Worm (Caenorhabditis elegans) whole organism, L3 larva: ENCODE data around the gene srg-62.

ENCODE experiments used
- R02D3.7 ChIP-seq: fragments of 150-350 bp; optimal IDR thresholded peaks from 2 replicates; lab custom pipeline; 2014; ENCODE audit warnings: missing biosample characterization, missing genetic modification characterization
- ZK546.5 ChIP-seq: sonication (generic microtip); optimal IDR thresholded peaks from 2 replicates; lab custom pipeline; 2017; ENCODE audit warnings: missing biosample characterization, missing genetic modification characterization
- aly-2 ChIP-seq: fragments of 150-350 bp; optimal IDR thresholded peaks from 2 replicates; lab custom pipeline; 2014; ENCODE audit warnings: missing biosample characterization, missing genetic modification characterization
- ama-1 ChIP-seq: fragments of 150-350 bp; optimal IDR thresholded peaks from 2 replicates; lab custom pipeline; 2018
- ceh-16 ChIP-seq: sonication (generic microtip); optimal IDR thresholded peaks from 2 replicates; lab custom pipeline; 2017; ENCODE audit warnings: missing biosample characterization, missing genetic modification characterization
- ceh-28 ChIP-seq: fragments of 150-350 bp; optimal IDR thresholded peaks from 2 replicates; lab custom pipeline; 2014; ENCODE audit warnings: missing biosample characterization, missing genetic modification reagents, missing genetic modification characterization
- ceh-82 ChIP-seq: fragments of 150-350 bp; optimal IDR thresholded peaks from 2 replicates; lab custom pipeline; 2014; ENCODE audit warnings: missing biosample characterization, missing genetic modification characterization
- ceh-9 ChIP-seq: sonication (generic microtip); optimal IDR thresholded peaks from 2 replicates; lab custom pipeline; 2018; ENCODE audit warnings: missing biosample characterization, missing genetic modification characterization
- daf-12 ChIP-seq: fragments of 150-350 bp; optimal IDR thresholded peaks from 2 replicates; lab custom pipeline; 2014; ENCODE audit warnings: missing biosample characterization, missing genetic modification reagents, missing genetic modification characterization
- egl-5 ChIP-seq: fragments of 150-350 bp; optimal IDR thresholded peaks from 2 replicates; lab custom pipeline; 2017; ENCODE audit warnings: missing biosample characterization, missing genetic modification reagents, missing genetic modification characterization, inconsistent platforms
- elt-1 ChIP-seq: fragments of 150-350 bp; optimal IDR thresholded peaks from 2 replicates; lab custom pipeline; 2014; ENCODE audit warnings: missing biosample characterization, missing genetic modification characterization
- elt-2 ChIP-seq: sonication (generic microtip); optimal IDR thresholded peaks from 2 replicates; lab custom pipeline; 2016; ENCODE audit warnings: missing genetic modification reagents, mild to moderate bottlenecking, missing genetic modification characterization, missing compliant biosample characterization
- elt-3 ChIP-seq, 3 experiments: fragments of 150-350 bp in 1 of 3; sonication (generic microtip) in 2 of 3; optimal IDR thresholded peaks; 2 replicates in 2 of 3; 4 replicates in 1 of 3; lab custom pipeline; 2014 to 2017; ENCODE audit warnings: missing biosample characterization in 3 of 3, missing genetic modification characterization in 3 of 3
- eor-1 ChIP-seq, 2 experiments: fragments of 150-350 bp; optimal IDR thresholded peaks; 2 replicates each; lab custom pipeline; 2014 to 2018; ENCODE audit warnings: missing biosample characterization in 2 of 2, missing genetic modification characterization in 2 of 2
- fkh-10 ChIP-seq: sonication (generic microtip); optimal IDR thresholded peaks from 2 replicates; lab custom pipeline; 2017; ENCODE audit warnings: missing biosample characterization, missing genetic modification reagents, missing genetic modification characterization
- fkh-2 ChIP-seq: fragments of 150-350 bp; optimal IDR thresholded peaks from 2 replicates; lab custom pipeline; 2014; ENCODE audit warnings: missing biosample characterization, missing genetic modification reagents, missing genetic modification characterization
- fos-1 ChIP-seq: fragments of 150-350 bp; optimal IDR thresholded peaks from 2 replicates; lab custom pipeline; 2014; ENCODE audit warnings: missing biosample characterization, missing genetic modification characterization
- hmg-11 ChIP-seq: sonication (generic microtip); optimal IDR thresholded peaks from 2 replicates; lab custom pipeline; 2016; ENCODE audit warnings: missing genetic modification characterization, missing compliant biosample characterization
- jun-1 ChIP-seq: fragments of 150-350 bp; optimal IDR thresholded peaks from 2 replicates; lab custom pipeline; 2014; ENCODE audit warnings: missing biosample characterization, missing genetic modification reagents, missing genetic modification characterization
- lin-39 ChIP-seq: fragments of 150-350 bp; optimal IDR thresholded peaks from 2 replicates; lab custom pipeline; 2018; ENCODE audit warnings: missing biosample characterization, missing genetic modification reagents, missing genetic modification characterization
- lsy-12 ChIP-seq: sonication (generic microtip); optimal IDR thresholded peaks from 2 replicates; lab custom pipeline; 2016; ENCODE audit warnings: mild to moderate bottlenecking, missing genetic modification characterization, missing compliant biosample characterization
- mml-1 ChIP-seq: fragments of 150-350 bp; sonication (generic microtip); optimal IDR thresholded peaks from 3 replicates; lab custom pipeline; 2014; ENCODE audit warnings: missing biosample characterization, missing genetic modification characterization
- nfya-1 ChIP-seq: sonication (generic microtip); optimal IDR thresholded peaks from 2 replicates; lab custom pipeline; 2017; ENCODE audit warnings: missing genetic modification characterization, mild to moderate bottlenecking, missing compliant biosample characterization, antibody characterized with exemption, moderate library complexity; ENCODE audit not compliant: insufficient read depth
- nhr-12 ChIP-seq: fragments of 150-350 bp; optimal IDR thresholded peaks from 2 replicates; lab custom pipeline; 2014; ENCODE audit warnings: missing biosample characterization, missing genetic modification characterization
- nhr-23 ChIP-seq: fragments of 150-350 bp; optimal IDR thresholded peaks from 2 replicates; lab custom pipeline; 2014; ENCODE audit warnings: missing biosample characterization, missing genetic modification reagents, missing genetic modification characterization
- nhr-237 ChIP-seq: fragments of 150-350 bp; optimal IDR thresholded peaks from 2 replicates; lab custom pipeline; 2014; ENCODE audit warnings: missing biosample characterization, missing genetic modification characterization
- nhr-25 ChIP-seq: sonication (generic microtip); optimal IDR thresholded peaks from 2 replicates; lab custom pipeline; 2017; ENCODE audit warnings: missing biosample characterization, missing genetic modification characterization
- nhr-28 ChIP-seq: fragments of 150-350 bp; optimal IDR thresholded peaks from 2 replicates; lab custom pipeline; 2014; ENCODE audit warnings: missing biosample characterization, missing genetic modification characterization
- nhr-43 ChIP-seq: sonication (generic microtip); optimal IDR thresholded peaks from 2 replicates; lab custom pipeline; 2016; ENCODE audit warnings: mild to moderate bottlenecking, missing genetic modification characterization, missing compliant biosample characterization; ENCODE audit not compliant: poor library complexity, severe bottlenecking
- nhr-67 ChIP-seq: fragments of 150-350 bp; optimal IDR thresholded peaks from 2 replicates; lab custom pipeline; 2014; ENCODE audit warnings: missing biosample characterization, missing genetic modification characterization
- nhr-76 ChIP-seq: fragments of 150-350 bp; sonication (generic microtip); optimal IDR thresholded peaks from 5 replicates; lab custom pipeline; 2014; ENCODE audit warnings: missing biosample characterization, missing genetic modification characterization
- nhr-77 ChIP-seq: fragments of 150-350 bp; optimal IDR thresholded peaks from 2 replicates; lab custom pipeline; 2014; ENCODE audit warnings: missing biosample characterization, missing genetic modification characterization
- pha-4 ChIP-seq: fragments of 150-350 bp; optimal IDR thresholded peaks from 2 replicates; lab custom pipeline; 2014; ENCODE audit warnings: missing biosample characterization, missing genetic modification reagents, missing genetic modification characterization
- pqm-1 ChIP-seq: fragments of 150-350 bp; optimal IDR thresholded peaks from 2 replicates; lab custom pipeline; 2017; ENCODE audit warnings: missing biosample characterization, missing genetic modification characterization, inconsistent platforms
- sea-2 ChIP-seq: fragments of 150-350 bp; sonication (generic microtip); optimal IDR thresholded peaks from 4 replicates; lab custom pipeline; 2014; ENCODE audit warnings: missing biosample characterization, missing genetic modification reagents, missing genetic modification characterization
- skn-1 ChIP-seq: fragments of 150-350 bp; optimal IDR thresholded peaks from 2 replicates; lab custom pipeline; 2014; ENCODE audit warnings: missing biosample characterization, missing genetic modification characterization
- snpc-4 ChIP-seq: fragments of 150-350 bp; optimal IDR thresholded peaks from 2 replicates; lab custom pipeline; 2014; ENCODE audit warnings: missing biosample characterization, missing genetic modification characterization
- tbx-2 ChIP-seq: sonication (generic microtip); optimal IDR thresholded peaks from 2 replicates; lab custom pipeline; 2016; ENCODE audit warnings: mild to moderate bottlenecking, missing genetic modification characterization, missing compliant biosample characterization
- unc-39 ChIP-seq: sonication (generic microtip); optimal IDR thresholded peaks from 4 replicates; lab custom pipeline; 2017; ENCODE audit warnings: missing biosample characterization, missing genetic modification characterization
- unc-62 ChIP-seq: fragments of 150-350 bp; sonication (generic microtip); optimal IDR thresholded peaks from 4 replicates; lab custom pipeline; 2014; ENCODE audit warnings: missing biosample characterization, missing genetic modification reagents, missing genetic modification characterization
- zag-1 ChIP-seq: fragments of 150-350 bp; optimal IDR thresholded peaks from 2 replicates; lab custom pipeline; 2014; ENCODE audit warnings: missing biosample characterization, missing genetic modification characterization
- ztf-11 ChIP-seq: fragments of 150-350 bp; optimal IDR thresholded peaks from 2 replicates; lab custom pipeline; 2014; ENCODE audit warnings: missing biosample characterization, missing genetic modification characterization
- ztf-4 ChIP-seq: fragments of 150-350 bp; optimal IDR thresholded peaks from 2 replicates; lab custom pipeline; 2014; ENCODE audit warnings: missing biosample characterization, missing genetic modification characterization

Gene srg-62

ce11 chrV:2698826-2699225 is 43.4 kb downstream of the srg-62 start, which contains the start of gene nuo-5:
nuo-5 (plus strand) TSS chrV:2698972.
- TF ChIP-seq unc-39 (tag; lab: Kevin White, UChicago), result no peak
- no peak for TF ChIP-seq pha-4 (tag; lab: Kevin White, UChicago)
- TF ChIP-seq nfya-1 (tag; lab: Kevin White, UChicago), result no peak
- no peak for TF ChIP-seq egl-5 (tag; lab: Kevin White, UChicago)
- TF ChIP-seq elt-1 (tag; lab: Kevin White, UChicago), result no peak
- TF ChIP-seq skn-1 (tag; lab: Kevin White, UChicago), result no peak
- no peak for TF ChIP-seq ceh-16 (tag; lab: Kevin White, UChicago)
- no peak for TF ChIP-seq ceh-28 (tag; lab: Kevin White, UChicago)
- TF ChIP-seq hmg-11 (tag; lab: Kevin White, UChicago), result no peak
- TF ChIP-seq daf-12, result no peak
- no peak for TF ChIP-seq ztf-4 (tag; lab: Kevin White, UChicago)
- no peak for TF ChIP-seq nhr-237 (tag; lab: Kevin White, UChicago)
- TF ChIP-seq nhr-25 (tag; lab: Kevin White, UChicago), result no peak
- TF ChIP-seq lin-39 (tag; lab: Kevin White, UChicago), result no peak
- TF ChIP-seq mml-1 (tag; lab: Kevin White, UChicago), result no peak
- no peak for TF ChIP-seq ZK546.5 (tag; lab: Kevin White, UChicago)
- no peak for TF ChIP-seq ceh-9 (tag; lab: Kevin White, UChicago)
- TF ChIP-seq tbx-2 (tag; lab: Kevin White, UChicago), result no peak
- TF ChIP-seq pqm-1, result no peak

DNA sequence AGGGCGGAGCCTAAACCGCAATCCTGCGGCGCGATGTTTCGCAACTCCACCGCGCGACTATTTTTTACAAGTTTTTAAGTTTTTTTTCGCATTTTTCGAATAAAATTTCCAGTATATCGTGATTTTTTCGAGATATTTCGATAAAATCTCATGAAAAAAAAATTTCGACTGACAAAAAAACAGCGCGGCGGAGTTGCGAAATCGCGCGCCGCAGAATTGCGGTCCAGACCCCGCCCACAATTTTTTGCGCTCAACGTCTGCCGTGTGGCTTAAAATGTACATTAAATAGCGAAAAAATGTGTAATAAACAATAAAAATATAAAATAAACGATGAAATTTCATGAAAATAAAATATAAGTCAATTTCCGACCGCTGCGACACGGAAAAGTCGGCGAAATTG is 44.5 kb downstream of the srg-62 start:
- no peak for TF ChIP-seq unc-62 (GFP tag; lab: Kevin White, UChicago)
- no peak for TF ChIP-seq pqm-1
- no peak for TF ChIP-seq lin-39 (tag; lab: Kevin White, UChicago)
- no peak for TF ChIP-seq ZK546.5 (tag; lab: Kevin White, UChicago)
- TF ChIP-seq sea-2 (GFP tag; lab: Kevin White, UChicago), result no peak
- TF ChIP-seq aly-2 (tag; lab: Kevin White, UChicago), result no peak
- TF ChIP-seq nhr-43 (tag; lab: Kevin White, UChicago), result no peak
- no peak for TF ChIP-seq zag-1 (tag; lab: Kevin White, UChicago)
- TF ChIP-seq nhr-28 (tag; lab: Kevin White, UChicago), result no peak
- no peak for TF ChIP-seq nhr-237 (tag; lab: Kevin White, UChicago)

DNA sequence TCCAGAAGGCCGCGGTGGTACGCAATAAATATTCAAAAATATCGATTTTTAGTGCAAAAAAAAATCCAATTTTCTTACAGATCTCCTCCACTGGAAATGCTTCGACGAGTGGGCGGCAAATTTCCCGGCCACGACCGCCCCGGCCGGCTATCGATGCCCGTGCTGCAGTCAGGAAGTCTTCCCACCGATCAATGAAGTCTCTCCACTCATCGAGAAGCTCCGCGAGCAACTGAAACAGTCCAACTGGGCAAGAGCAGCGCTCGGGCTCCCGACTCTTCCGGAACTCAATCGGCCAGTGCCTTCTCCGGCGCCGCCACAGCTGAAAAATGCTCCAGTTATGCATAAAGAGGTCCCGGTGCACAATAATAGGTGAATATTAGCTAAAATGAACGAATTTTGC is 46.3 kb downstream of the srg-62 start, which contains the start of gene Y45G12B.3:
Gene Y45G12B.3, minus strand, starts transcription at position 320 of the 400 bp plus-strand sequence.
- no peak for TF ChIP-seq zag-1 (tag; lab: Kevin White, UChicago)
- no peak for TF ChIP-seq lsy-12 (tag; lab: Kevin White, UChicago)
- no peak for TF ChIP-seq snpc-4 (tag; lab: Kevin White, UChicago)
- TF ChIP-seq nhr-23 (tag; lab: Kevin White, UChicago), result no peak
- TF ChIP-seq ceh-28 (tag; lab: Kevin White, UChicago), result no peak
- no peak for TF ChIP-seq pha-4 (tag; lab: Kevin White, UChicago)
- TF ChIP-seq pqm-1, result no peak
- TF ChIP-seq nhr-77 (tag; lab: Kevin White, UChicago), result no peak
- TF ChIP-seq, all 47 proteins: peak for 0

DNA sequence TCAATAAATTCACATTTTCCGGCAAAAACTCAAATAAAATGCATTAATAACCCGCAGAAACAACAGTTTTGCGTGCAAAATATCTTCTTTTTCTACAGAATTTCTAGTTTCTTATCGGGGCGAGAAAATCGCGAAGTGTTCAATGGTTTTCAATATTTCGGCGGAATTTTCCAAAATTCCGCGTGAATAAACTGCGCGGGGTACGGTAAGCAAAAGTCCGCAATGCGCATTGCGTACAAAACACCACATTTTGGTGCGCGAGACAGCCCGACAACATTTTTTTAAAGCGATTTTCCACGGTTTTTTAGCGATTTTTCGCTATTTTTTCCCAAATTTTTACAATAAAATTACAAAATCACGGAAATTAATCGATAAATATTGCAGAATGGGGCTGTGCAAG is 47.8 kb downstream of the srg-62 start, which contains the start of gene Y45G12B.2:
Gene Y45G12B.2, plus strand, starts transcription at position 383 of the 400 bp plus-strand sequence.
- TF ChIP-seq fkh-10 (GFP tag; lab: Kevin White, UChicago), result no peak
- TF ChIP-seq ama-1 (lab: Kevin White, UChicago), result no peak
- no peak for TF ChIP-seq ZK546.5 (tag; lab: Kevin White, UChicago)
- no peak for TF ChIP-seq nhr-43 (tag; lab: Kevin White, UChicago)
- TF ChIP-seq hmg-11 (tag; lab: Kevin White, UChicago), result peak; percentile 67
- peak; percentile 90 for TF ChIP-seq nfya-1 (tag; lab: Kevin White, UChicago)
- no peak for TF ChIP-seq ceh-82 (tag; lab: Kevin White, UChicago)
- TF ChIP-seq elt-3 (tag; optimal IDR thresholded peaks at IDR 0.05; lab: Kevin White, UChicago), result no peak
- no peak for TF ChIP-seq tbx-2 (tag; lab: Kevin White, UChicago)
- TF ChIP-seq fos-1 (tag; lab: Kevin White, UChicago), result no peak
- peak; percentile 47 for TF ChIP-seq elt-2 (tag; lab: Kevin White, UChicago)
- TF ChIP-seq R02D3.7 (tag; lab: Kevin White, UChicago), result no peak
- TF ChIP-seq daf-12, result no peak
- TF ChIP-seq nhr-67 (tag; lab: Kevin White, UChicago), result no peak
- TF ChIP-seq nhr-23 (tag; lab: Kevin White, UChicago), result peak; percentile 58
- no peak for TF ChIP-seq lin-39 (tag; lab: Kevin White, UChicago)
- TF ChIP-seq nhr-28 (tag; lab: Kevin White, UChicago), result no peak
- TF ChIP-seq nhr-76, result no peak
- TF ChIP-seq eor-1 (tag; optimal IDR thresholded peaks at IDR 0.05; lab: Kevin White, UChicago), result no peak
- no peak for TF ChIP-seq nhr-77 (tag; lab: Kevin White, UChicago)
- no peak for TF ChIP-seq aly-2 (tag; lab: Kevin White, UChicago)
- peak; percentile 17 for TF ChIP-seq jun-1
- TF ChIP-seq nhr-25 (tag; lab: Kevin White, UChicago), result peak; percentile 38
- no peak for TF ChIP-seq unc-62 (GFP tag; lab: Kevin White, UChicago)
- no peak for TF ChIP-seq ztf-11 (tag; lab: Kevin White, UChicago)
- TF ChIP-seq nhr-237 (tag; lab: Kevin White, UChicago), result no peak
- TF ChIP-seq snpc-4 (tag; lab: Kevin White, UChicago), result peak; percentile 8
- TF ChIP-seq nhr-12, result no peak
- no peak for TF ChIP-seq lsy-12 (tag; lab: Kevin White, UChicago)
- TF ChIP-seq zag-1 (tag; lab: Kevin White, UChicago), result no peak
- peak; percentile 17 for TF ChIP-seq sea-2 (GFP tag; lab: Kevin White, UChicago)
- no peak for TF ChIP-seq elt-1 (tag; lab: Kevin White, UChicago)
- TF ChIP-seq fkh-2 (tag; lab: Kevin White, UChicago), result no peak
- no peak for TF ChIP-seq unc-39 (tag; lab: Kevin White, UChicago)
